Worm (Caenorhabditis elegans): ENCODE measurements around the gene R10E9.2.

Gene R10E9.2

DNA sequence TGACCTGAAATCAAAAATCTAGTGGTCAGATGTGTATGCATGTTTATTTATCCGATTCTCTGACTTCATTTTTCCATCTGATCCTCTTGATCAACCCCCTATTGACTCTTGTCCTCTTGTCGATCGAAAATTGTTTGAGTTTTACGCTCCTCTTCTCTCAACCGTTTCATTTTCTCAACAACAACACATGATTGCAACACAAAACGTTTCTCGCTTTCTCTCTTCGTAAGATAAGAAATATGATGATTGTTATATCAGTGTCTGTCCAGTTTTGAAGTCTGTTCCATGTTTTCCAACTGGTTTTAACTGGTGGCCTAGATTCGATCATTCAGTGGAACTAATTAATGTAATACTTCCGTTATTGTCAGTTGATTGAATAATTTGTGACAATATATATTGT lies 12.1 kb downstream of the R10E9.2 start (continued):
- TF ChIP-seq ets-5 (GFP tag; IDR thresholded peaks at IDR 0.05) (no peak), efl-3 (GFP tag; optimal IDR thresholded peaks at IDR 0.05) (no peak), ztf-4 (tag; optimal IDR thresholded peaks at IDR 0.05) (no peak), lin-35 (GFP tag; optimal IDR thresholded peaks at IDR 0.05) (peak in 1 of 2 experiments; percentile 64), lsy-2 (tag; optimal IDR thresholded peaks at IDR 0.05) (peak in 1 of 2 experiments; percentile 0), mdl-1 (tag; optimal IDR thresholded peaks at IDR 0.05) (peak in 1 of 2 experiments; percentile 30), snu-23 (GFP tag; optimal IDR thresholded peaks at IDR 0.05) (peak; percentile 11), C34B4.2 (tag; optimal IDR thresholded peaks at IDR 0.05) (no peak), mep-1 (tag; optimal IDR thresholded peaks at IDR 0.05) (peak; percentile 12)

DNA sequence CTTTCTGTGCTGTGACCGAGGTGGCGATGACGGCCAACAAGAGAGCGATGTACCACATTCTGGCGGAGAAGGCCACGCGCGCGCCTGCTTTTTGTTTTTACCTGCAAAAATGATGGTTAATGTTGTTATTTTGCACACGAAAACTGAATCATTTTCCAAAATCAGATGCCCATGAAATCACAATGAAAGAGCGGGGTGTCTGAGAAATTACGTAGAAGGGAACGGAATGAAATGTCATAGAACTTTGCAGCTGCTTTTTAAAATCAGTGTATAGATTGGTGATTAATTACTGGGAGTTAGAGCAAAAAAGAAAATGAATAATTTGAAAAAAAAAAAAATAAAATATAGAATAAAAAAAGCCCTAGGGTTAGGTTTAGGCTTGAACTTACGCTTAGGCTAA lies 28.3 kb downstream of the R10E9.2 start, which contains the start of gene npl-10:
Gene npl-10, minus strand, starts transcription at position 101 of the 400 bp plus-strand sequence.
- TF ChIP-seq lir-3 (tag; optimal IDR thresholded peaks at IDR 0.05; ENCODE audit: poor library complexity): no peak
- no peak for TF ChIP-seq nhr-76 (tag; optimal IDR thresholded peaks at IDR 0.05)
- TF ChIP-seq pag-3 (tag; optimal IDR thresholded peaks at IDR 0.05; ENCODE audit: borderline replicate concordance, insufficient read depth): no peak
- no peak for TF ChIP-seq efl-3 (GFP tag; optimal IDR thresholded peaks at IDR 0.05)
- TF ChIP-seq fkh-4 (tag; optimal IDR thresholded peaks at IDR 0.05; ENCODE audit: borderline replicate concordance): no peak
- no peak for TF ChIP-seq ceh-8 (GFP tag; optimal IDR thresholded peaks at IDR 0.05)
- TF ChIP-seq blmp-1 (tag; optimal IDR thresholded peaks at IDR 0.05): no peak
- no peak for TF ChIP-seq C34B4.2 (tag; optimal IDR thresholded peaks at IDR 0.05)
- TF ChIP-seq nhr-90 (tag; optimal IDR thresholded peaks at IDR 0.05; ENCODE audit: poor library complexity): no peak
- no peak for TF ChIP-seq lsy-2 (tag; optimal IDR thresholded peaks at IDR 0.05)
- no peak for TF ChIP-seq efl-1 (optimal IDR thresholded peaks at IDR 0.05)
- TF ChIP-seq efl-1 (GFP tag; optimal IDR thresholded peaks at IDR 0.05 in 1 of 2): no peak
- TF ChIP-seq nhr-28 (tag; optimal IDR thresholded peaks at IDR 0.05): no peak
- no peak for TF ChIP-seq ceh-82 (tag; optimal IDR thresholded peaks at IDR 0.05)
- no peak for TF ChIP-seq swsn-7 (tag; optimal IDR thresholded peaks at IDR 0.05)
- TF ChIP-seq ets-5 (GFP tag; IDR thresholded peaks at IDR 0.05): no peak
- no peak for TF ChIP-seq unc-130 (tag; optimal IDR thresholded peaks at IDR 0.05)

DNA sequence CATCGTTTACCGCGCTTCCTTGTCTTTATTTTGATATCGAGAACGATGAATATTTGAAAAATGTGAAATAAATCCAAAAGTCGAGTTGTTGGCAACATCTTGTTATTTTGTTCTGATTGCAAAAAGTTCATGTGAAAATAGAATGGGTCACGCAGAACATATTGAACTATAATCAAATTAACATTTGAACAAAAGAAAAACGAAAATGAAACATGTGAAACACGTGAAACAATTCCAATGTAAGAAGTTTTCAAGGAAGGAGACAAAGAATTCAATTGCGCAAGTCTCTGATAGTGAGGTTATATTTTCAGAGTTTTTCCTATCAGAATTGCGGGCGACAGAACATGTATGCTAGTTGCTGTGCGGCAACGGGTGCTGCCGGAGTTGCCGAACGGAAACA lies 32.7 kb downstream of the R10E9.2 start, which contains the start of gene F37A8.2:
Gene F37A8.2, minus strand, starts transcription at position 101 of the 400 bp plus-strand sequence.
- TF ChIP-seq efl-1 (optimal IDR thresholded peaks at IDR 0.05) (no peak), efl-1 (GFP tag; optimal IDR thresholded peaks at IDR 0.05 in 1 of 2) (peak in 1 of 2 experiments; percentile 84), vab-15 (tag; optimal IDR thresholded peaks at IDR 0.05) (no peak), dpl-1 (GFP tag; optimal IDR thresholded peaks at IDR 0.05) (no peak), efl-3 (GFP tag; optimal IDR thresholded peaks at IDR 0.05) (no peak), Y116A8C.19 (tag; optimal IDR thresholded peaks at IDR 0.05; ENCODE audit: borderline replicate concordance) (no peak), lin-13 (GFP tag; optimal IDR thresholded peaks at IDR 0.05) (no peak)

DNA sequence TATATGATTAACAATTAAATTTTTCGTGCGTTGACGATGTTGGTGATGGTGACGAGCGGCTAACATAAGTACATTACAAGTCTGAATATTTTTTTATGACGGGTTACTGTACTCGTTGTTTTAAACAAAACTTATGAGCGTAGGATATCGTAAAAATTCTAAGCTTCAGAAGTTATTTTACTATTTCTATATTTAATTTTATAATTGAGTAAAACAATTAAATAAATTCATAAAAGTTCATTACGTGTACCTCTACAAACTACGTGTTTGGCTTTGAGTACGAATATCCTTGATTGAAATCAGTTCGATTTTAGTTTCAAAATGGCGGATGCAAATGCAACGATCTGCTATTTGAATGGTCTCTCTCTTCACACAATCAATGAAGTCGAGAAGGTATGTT lies 36.0 kb downstream of the R10E9.2 start, which contains the start of gene F37A8.1:
Gene F37A8.1, plus strand, starts transcription at position 301 of the 400 bp plus-strand sequence.
- TF ChIP-seq lsy-2 (tag; optimal IDR thresholded peaks at IDR 0.05): no peak
- TF ChIP-seq ceh-82 (tag; optimal IDR thresholded peaks at IDR 0.05): no peak
- TF ChIP-seq nhr-76 (tag; optimal IDR thresholded peaks at IDR 0.05): no peak
- TF ChIP-seq lin-39 (tag; optimal IDR thresholded peaks at IDR 0.05): no peak
- no peak for TF ChIP-seq mef-2 (tag; optimal IDR thresholded peaks at IDR 0.05)
- TF ChIP-seq ztf-11 (tag; optimal IDR thresholded peaks at IDR 0.05): no peak
- TF ChIP-seq dsc-1 (tag; optimal IDR thresholded peaks at IDR 0.05): no peak
- TF ChIP-seq unc-98 (GFP tag; IDR thresholded peaks at IDR 0.05): no peak
- no peak for TF ChIP-seq nhr-237 (tag; optimal IDR thresholded peaks at IDR 0.05)
- no peak for TF ChIP-seq unc-86 (tag; optimal IDR thresholded peaks at IDR 0.05)
- no peak for TF ChIP-seq zip-4 (GFP tag; optimal IDR thresholded peaks at IDR 0.05)
- no peak for TF ChIP-seq ama-1 (optimal IDR thresholded peaks at IDR 0.05)
- TF ChIP-seq nhr-11 (tag; optimal IDR thresholded peaks at IDR 0.05): no peak
- no peak for TF ChIP-seq mab-9 (GFP tag; IDR thresholded peaks at IDR 0.05)
- TF ChIP-seq blmp-1 (tag; optimal IDR thresholded peaks at IDR 0.05): no peak
- TF ChIP-seq nhr-28 (tag; optimal IDR thresholded peaks at IDR 0.05): no peak

Measured in whole organism, L1 larva.